Worm (Caenorhabditis elegans): ENCODE results near the gene F17C8.3.

F17C8.3 gene

ce11 chrIII:4754001-4754561 lies 22.3 kb downstream of the F17C8.3 start, which contains the start of the genes rps-0 and rbg-3 (continued):
- TF ChIP-seq zip-11 (GFP tag; IDR thresholded peaks at IDR 0.05) (no peak), ceh-62 (tag; optimal IDR thresholded peaks at IDR 0.05) (no peak), ceh-32 (tag; optimal IDR thresholded peaks at IDR 0.05; ENCODE audit: poor library complexity) (no peak), dmd-9 (GFP tag; IDR thresholded peaks at IDR 0.05) (no peak), F10B5.3 (tag; optimal IDR thresholded peaks at IDR 0.05) (peak; percentile 28), nhr-111 (GFP tag; optimal IDR thresholded peaks at IDR 0.05) (no peak), nhr-25 (tag; optimal IDR thresholded peaks at IDR 0.05; ENCODE audit: borderline replicate concordance, insufficient read depth) (peak; percentile 81), ceh-28 (tag; optimal IDR thresholded peaks at IDR 0.05) (no peak), ceh-20 (GFP tag; IDR thresholded peaks at IDR 0.05) (0 out of 2 replicates have a peak, but pooled peaks have one; percentile 39), daf-16 (GFP tag; optimal IDR thresholded peaks at IDR 0.05) (peak in 1 of 2 experiments; percentile 33), daf-16 (tag; optimal IDR thresholded peaks at IDR 0.05) (peak; percentile 64), Y48G9A.11 (GFP tag; IDR thresholded peaks at IDR 0.05) (no peak), fkh-10 (GFP tag; optimal IDR thresholded peaks at IDR 0.05) (peak; percentile 88), lin-38 (GFP tag; IDR thresholded peaks at IDR 0.05) (peak; percentile 87), aha-1 (tag) (peak; percentile 99), mes-2 (tag; optimal IDR thresholded peaks at IDR 0.05; ENCODE audit: poor library complexity, severe bottlenecking) (peak; percentile 95), lin-15B (tag; optimal IDR thresholded peaks at IDR 0.05) (peak; percentile 26), daf-8 (GFP tag; IDR thresholded peaks at IDR 0.05) (no peak), skn-1 (tag; optimal IDR thresholded peaks at IDR 0.05) (no peak), ceh-44 (GFP tag; IDR thresholded peaks at IDR 0.05) (no peak), madf-5 (GFP tag; IDR thresholded peaks at IDR 0.05) (no peak), T20F7.1 (GFP tag; optimal IDR thresholded peaks at IDR 0.05) (peak; percentile 89), nhr-48 (tag; optimal IDR thresholded peaks at IDR 0.05) (peak; percentile 46), dpl-1 (GFP tag; optimal IDR thresholded peaks at IDR 0.05) (peak; percentile 93), F26F4.8 (GFP tag; conservative IDR thresholded peaks at IDR 0.05) (no peak), spr-3 (GFP tag; optimal IDR thresholded peaks at IDR 0.05) (no peak), mep-1 (tag; optimal IDR thresholded peaks at IDR 0.05) (peak; percentile 95), aly-2 (tag; optimal IDR thresholded peaks at IDR 0.05) (no peak), arid-1 (GFP tag; conservative IDR thresholded peaks at IDR 0.05) (peak; percentile 57), lin-39 (tag; optimal IDR thresholded peaks at IDR 0.05) (no peak), lim-7 (GFP tag; IDR thresholded peaks at IDR 0.05) (no peak), R02D3.7 (tag; optimal IDR thresholded peaks at IDR 0.05) (peak; percentile 90), Y5F2A.4 (GFP tag; optimal IDR thresholded peaks at IDR 0.05) (no peak), daf-19 (GFP tag; conservative IDR thresholded peaks at IDR 0.05) (no peak), nhr-41 (GFP tag; IDR thresholded peaks at IDR 0.05) (no peak), F44E2.7 (GFP tag; IDR thresholded peaks at IDR 0.05) (no peak), T26A8.4 (GFP tag; IDR thresholded peaks at IDR 0.05) (peak; percentile 74), dve-1 (tag; optimal IDR thresholded peaks at IDR 0.05; ENCODE audit: insufficient read depth) (peak; percentile 97), ztf-11 (tag; optimal IDR thresholded peaks at IDR 0.05) (no peak), rbr-2 (tag; optimal IDR thresholded peaks at IDR 0.05) (peak; percentile 88), Y105C5A.15 (GFP tag; IDR thresholded peaks at IDR 0.05) (no peak), nhr-11 (tag; optimal IDR thresholded peaks at IDR 0.05) (peak; percentile 92), snpc-1.2 (GFP tag; IDR thresholded peaks at IDR 0.05) (no peak), ceh-82 (tag; optimal IDR thresholded peaks at IDR 0.05) (no peak), nhr-76 (tag; optimal IDR thresholded peaks at IDR 0.05) (no peak), egl-43 (GFP tag; IDR thresholded peaks at IDR 0.05) (no peak), ztf-7 (tag; optimal IDR thresholded peaks at IDR 0.05) (peak; percentile 89), mdl-1 (tag; optimal IDR thresholded peaks at IDR 0.05) (peak in 1 of 2 experiments; percentile 64), nhr-102 (tag; optimal IDR thresholded peaks at IDR 0.05) (peak; percentile 82), attf-4 (tag; optimal IDR thresholded peaks at IDR 0.05) (no peak), Y75B8A.6 (GFP tag; IDR thresholded peaks at IDR 0.05) (no peak), madf-9 (GFP tag; conservative IDR thresholded peaks at IDR 0.05) (no peak)

All from whole organism, L4 larva.